Worm (Caenorhabditis elegans) whole organism, young adult: ENCODE measurements around the gene F21C10.13.

Source experiments
- B0019.2 ChIP-seq: fragments of 200-800 bp; sonication (Bioruptor generic); conservative IDR thresholded peaks from 2 replicates; pipeline ENCODE4 v1.3.6; 2022; ENCODE audit warnings: missing genetic modification reagents, missing genetic modification characterization, missing compliant biosample characterization
- C17E4.6 ChIP-seq: fragments of 200-800 bp; sonication (Bioruptor generic); IDR thresholded peaks from 2 replicates; pipeline ENCODE4 v1.3.6; 2022; ENCODE audit warnings: missing genetic modification reagents, missing genetic modification characterization, missing compliant biosample characterization
- D2030.7 ChIP-seq: fragments of 200-800 bp; sonication (Bioruptor generic); IDR thresholded peaks from 2 replicates; pipeline ENCODE4 v1.3.6; 2022; ENCODE audit warnings: missing genetic modification reagents, missing genetic modification characterization, missing compliant biosample characterization
- F23B12.7 ChIP-seq: sonication (generic microtip); optimal IDR thresholded peaks from 2 replicates; lab custom pipeline; 2017; ENCODE audit warnings: missing genetic modification characterization, mild to moderate bottlenecking, missing compliant biosample characterization, antibody characterized with exemption, moderate library complexity; ENCODE audit not compliant: insufficient read depth
- F57A8.1 ChIP-seq: fragments of 200-800 bp; sonication (Bioruptor generic); optimal IDR thresholded peaks from 2 replicates; lab custom pipeline; 2018; ENCODE audit warnings: mild to moderate bottlenecking, missing genetic modification characterization, moderate library complexity, missing compliant biosample characterization
- Y56A3A.18 ChIP-seq: fragments of 200-800 bp; sonication (Bioruptor generic); IDR thresholded peaks from 2 replicates; pipeline ENCODE4 v1.3.6; 2022; ENCODE audit warnings: missing genetic modification reagents, missing genetic modification characterization, missing compliant biosample characterization
- Y67H2A.10 ChIP-seq: fragments of 200-800 bp; sonication (Bioruptor generic); conservative IDR thresholded peaks from 2 replicates; pipeline ENCODE4 v1.3.6; 2022; ENCODE audit warnings: missing genetic modification reagents, missing genetic modification characterization, missing compliant biosample characterization
- attf-6 ChIP-seq: fragments of 200-800 bp; sonication (Bioruptor generic); IDR thresholded peaks from 2 replicates; pipeline ENCODE4 v1.3.6; 2022; ENCODE audit warnings: missing genetic modification reagents, missing genetic modification characterization, missing compliant biosample characterization
- bed-1 ChIP-seq: fragments of 200-800 bp; sonication (Bioruptor generic); IDR thresholded peaks from 2 replicates; pipeline ENCODE4 v1.3.6; 2022; ENCODE audit warnings: missing genetic modification reagents, missing genetic modification characterization, missing compliant biosample characterization
- ceh-58 ChIP-seq: fragments of 200-800 bp; sonication (Bioruptor generic); IDR thresholded peaks from 2 replicates; pipeline ENCODE4 v1.3.6; 2022; ENCODE audit warnings: missing genetic modification characterization, missing compliant biosample characterization
- ceh-79 ChIP-seq: sonication (generic microtip); optimal IDR thresholded peaks from 2 replicates; lab custom pipeline; 2017; ENCODE audit warnings: mild to moderate bottlenecking, missing genetic modification characterization, missing compliant biosample characterization
- chd-7 ChIP-seq: sonication (generic microtip); optimal IDR thresholded peaks from 2 replicates; lab custom pipeline; 2016; ENCODE audit warnings: mild to moderate bottlenecking, missing genetic modification characterization, moderate library complexity, missing compliant biosample characterization
- dpff-1 ChIP-seq: sonication (generic microtip); optimal IDR thresholded peaks from 2 replicates; lab custom pipeline; 2017; ENCODE audit warnings: mild to moderate bottlenecking, missing genetic modification characterization, missing compliant biosample characterization
- egl-44 ChIP-seq: fragments of 200-800 bp; sonication (Bioruptor generic); IDR thresholded peaks from 2 replicates; pipeline ENCODE4 v1.3.6; 2022; ENCODE audit warnings: missing genetic modification reagents, missing genetic modification characterization, missing compliant biosample characterization
- egrh-3 ChIP-seq: fragments of 200-800 bp; sonication (Bioruptor generic); IDR thresholded peaks from 2 replicates; pipeline ENCODE4 v1.3.6; 2022; ENCODE audit warnings: missing genetic modification reagents, missing genetic modification characterization, missing compliant biosample characterization
- ekl-4 ChIP-seq: fragments of 200-800 bp; sonication (Bioruptor generic); IDR thresholded peaks from 2 replicates; pipeline ENCODE4 v1.3.6; 2022; ENCODE audit warnings: missing genetic modification reagents, missing genetic modification characterization, missing compliant biosample characterization
- fkh-3 ChIP-seq: sonication (generic microtip); optimal IDR thresholded peaks from 2 replicates; lab custom pipeline; 2016; ENCODE audit warnings: mild to moderate bottlenecking, missing genetic modification characterization, missing compliant biosample characterization
- gei-17 ChIP-seq: fragments of 200-800 bp; sonication (Bioruptor generic); optimal IDR thresholded peaks from 2 replicates; lab custom pipeline; 2018; ENCODE audit warnings: mild to moderate bottlenecking, missing genetic modification characterization, missing compliant biosample characterization
- hrde-1 ChIP-seq: sonication (generic microtip); optimal IDR thresholded peaks from 2 replicates; lab custom pipeline; 2016; ENCODE audit warnings: missing genetic modification characterization, mild to moderate bottlenecking, missing compliant biosample characterization, moderate library complexity, missing genotype, missing genetic modification reagents, borderline replicate concordance
- lin-26 ChIP-seq: fragments of 200-800 bp; sonication (Bioruptor generic); IDR thresholded peaks from 2 replicates; pipeline ENCODE4 v1.3.6; 2022; ENCODE audit warnings: missing genetic modification reagents, missing genetic modification characterization, missing compliant biosample characterization
- lin-35 ChIP-seq, 3 experiments: fragments of 150-350 bp in 2 of 3; sonication (generic microtip) in 1 of 3; optimal IDR thresholded peaks; 2 replicates each; lab custom pipeline; 2014 to 2018; ENCODE audit warnings: missing biosample characterization in 3 of 3, missing genetic modification characterization in 3 of 3, missing genetic modification reagents in 3 of 3
- lin-54 ChIP-seq: fragments of 200-800 bp; sonication (Bioruptor generic); optimal IDR thresholded peaks from 2 replicates; lab custom pipeline; 2018; ENCODE audit warnings: mild to moderate bottlenecking, missing genetic modification characterization, missing compliant biosample characterization
- madf-3 ChIP-seq: fragments of 200-800 bp; sonication (Bioruptor generic); IDR thresholded peaks from 2 replicates; pipeline ENCODE4 v1.3.6; 2022; ENCODE audit warnings: missing genetic modification reagents, missing genetic modification characterization, missing compliant biosample characterization
- madf-6 ChIP-seq: fragments of 200-800 bp; sonication (Bioruptor generic); IDR thresholded peaks from 2 replicates; pipeline ENCODE4 v1.3.6; 2022; ENCODE audit warnings: missing genetic modification reagents, missing genetic modification characterization, missing compliant biosample characterization
- mes-4 ChIP-seq: sonication (generic microtip); optimal IDR thresholded peaks from 2 replicates; lab custom pipeline; 2016; ENCODE audit warnings: missing genotype, missing genetic modification characterization, missing compliant biosample characterization
- nhr-120 ChIP-seq: fragments of 200-800 bp; sonication (Bioruptor generic); IDR thresholded peaks from 2 replicates; pipeline ENCODE4 v1.3.6; 2022; ENCODE audit warnings: missing genetic modification characterization, missing compliant biosample characterization
- nhr-27 ChIP-seq: fragments of 200-800 bp; sonication (Bioruptor generic); optimal IDR thresholded peaks from 2 replicates; lab custom pipeline; 2018; ENCODE audit warnings: mild to moderate bottlenecking, missing genetic modification characterization, moderate library complexity, missing compliant biosample characterization
- nhr-80 ChIP-seq: sonication (generic microtip); optimal IDR thresholded peaks from 2 replicates; lab custom pipeline; 2016; ENCODE audit warnings: missing genetic modification characterization, missing compliant biosample characterization
- pha-4 ChIP-seq: fragments of 150-350 bp; sonication (generic microtip); optimal IDR thresholded peaks from 2 replicates; lab custom pipeline; 2014; ENCODE audit warnings: missing biosample characterization, missing genetic modification reagents, missing genetic modification characterization
- rcor-1 ChIP-seq: fragments of 200-800 bp; sonication (Bioruptor generic); IDR thresholded peaks from 2 replicates; pipeline ENCODE4 v1.3.6; 2022; ENCODE audit warnings: missing genetic modification reagents, missing genetic modification characterization, missing compliant biosample characterization
- rec-8 ChIP-seq, 2 experiments: sonication (generic microtip); optimal IDR thresholded peaks; 2 replicates each; lab custom pipeline; 2016; ENCODE audit warnings: mild to moderate bottlenecking in 2 of 2, missing genetic modification characterization in 2 of 2, missing genetic modification reagents in 2 of 2, missing genotype in 2 of 2, missing biosample characterization in 1 of 2, missing compliant biosample characterization in 1 of 2, moderate library complexity in 1 of 2
- rpc-1 ChIP-seq, 2 experiments: fragments of 150-350 bp in 1 of 2; sonication (generic microtip) in 1 of 2; optimal IDR thresholded peaks; 2 replicates each; lab custom pipeline; 2014 to 2018; ENCODE audit warnings: missing biosample characterization in 1 of 2, missing genetic modification characterization in 1 of 2, missing genetic modification reagents in 1 of 2, missing genotype in 1 of 2
- sdz-38 ChIP-seq: sonication (generic microtip); optimal IDR thresholded peaks from 2 replicates; lab custom pipeline; 2016; ENCODE audit warnings: missing genotype, missing genetic modification characterization, missing compliant biosample characterization
- snpc-1.3 ChIP-seq: sonication (generic microtip); optimal IDR thresholded peaks from 2 replicates; lab custom pipeline; 2017; ENCODE audit warnings: missing genetic modification characterization, mild to moderate bottlenecking, missing compliant biosample characterization, antibody characterized with exemption, moderate library complexity, missing genotype, missing genetic modification reagents; ENCODE audit not compliant: insufficient read depth
- tlf-1 ChIP-seq: fragments of 200-800 bp; sonication (Bioruptor generic); optimal IDR thresholded peaks from 2 replicates; lab custom pipeline; 2018; ENCODE audit warnings: mild to moderate bottlenecking, missing genetic modification characterization, missing compliant biosample characterization
- unc-130 ChIP-seq: sonication (generic microtip); optimal IDR thresholded peaks from 2 replicates; lab custom pipeline; 2016; ENCODE audit warnings: missing genetic modification reagents, missing genetic modification characterization, missing compliant biosample characterization
- zfh-2 ChIP-seq: fragments of 200-800 bp; sonication (Bioruptor generic); conservative IDR thresholded peaks from 2 replicates; pipeline ENCODE4 v1.3.6; 2022; ENCODE audit warnings: missing genetic modification reagents, missing genetic modification characterization, missing compliant biosample characterization
- ztf-25 ChIP-seq: fragments of 200-800 bp; sonication (Bioruptor generic); IDR thresholded peaks from 2 replicates; pipeline ENCODE4 v1.3.6; 2022; ENCODE audit warnings: missing genetic modification reagents, missing genetic modification characterization, missing compliant biosample characterization
- ztf-3 ChIP-seq: fragments of 200-800 bp; sonication (Bioruptor generic); optimal IDR thresholded peaks from 2 replicates; lab custom pipeline; 2018; ENCODE audit warnings: mild to moderate bottlenecking, missing genetic modification characterization, missing compliant biosample characterization

The F21C10.13 gene

ce11 chrV:9109281-9109680 lies 12.8 kb upstream of the F21C10.13 start, which contains the start of gene pqn-31:
Gene pqn-31, plus strand, starts transcription at chrV:9109581.
- no peak for TF ChIP-seq mes-4 (tag; lab: Kevin White, UChicago)
- no peak for TF ChIP-seq sdz-38
- TF ChIP-seq snpc-1.3 (tag; lab: Kevin White, UChicago): no peak
- TF ChIP-seq nhr-27: no peak
- no peak for TF ChIP-seq nhr-120 (GFP tag; lab: Robert Waterston, UW)
- TF ChIP-seq Y67H2A.10 (GFP tag; lab: Robert Waterston, UW): no peak
- no peak for TF ChIP-seq tlf-1
- TF ChIP-seq unc-130 (GFP tag; lab: Kevin White, UChicago): no peak
- TF ChIP-seq ceh-58 (GFP tag; lab: Robert Waterston, UW): no peak
- no peak for TF ChIP-seq pha-4
- TF ChIP-seq egrh-3 (GFP tag; lab: Robert Waterston, UW): no peak
- no peak for TF ChIP-seq ztf-3 (GFP tag; lab: Kevin White, UChicago)
- no peak for TF ChIP-seq zfh-2 (GFP tag; lab: Robert Waterston, UW)
- TF ChIP-seq attf-6 (GFP tag; lab: Robert Waterston, UW): no peak
- no peak for TF ChIP-seq D2030.7 (GFP tag; lab: Robert Waterston, UW)
- TF ChIP-seq Y56A3A.18 (GFP tag; lab: Robert Waterston, UW): no peak
- TF ChIP-seq gei-17 (GFP tag; lab: Kevin White, UChicago): no peak
- TF ChIP-seq fkh-3 (tag; lab: Kevin White, UChicago): no peak
- no peak for TF ChIP-seq lin-26 (GFP tag; lab: Robert Waterston, UW)
- TF ChIP-seq nhr-80 (tag; lab: Kevin White, UChicago): no peak

- TF ChIP-seq B0019.2 (no peak), Y67H2A.10 (GFP tag; lab: Robert Waterston, UW) (no peak), chd-7 (tag; lab: Kevin White, UChicago) (no peak), madf-3 (no peak), mes-4 (tag; lab: Kevin White, UChicago) (no peak), lin-54 (GFP tag; lab: Kevin White, UChicago) (no peak), rcor-1 (GFP tag; lab: Robert Waterston, UW) (no peak), F23B12.7 (tag; lab: Kevin White, UChicago) (no peak), dpff-1 (tag; lab: Kevin White, UChicago) (no peak)
Measured at ce11 chrV:9111957-9112356, 10.1 kb upstream of the F21C10.13 start.

ce11 chrV:9112467-9112866 lies 9.6 kb upstream of the F21C10.13 start, which contains the start of gene F21C10.7:
Gene F21C10.7, plus strand, starts transcription at chrV:9112767.
- TF ChIP-seq B0019.2 (no peak), rpc-1 (optimal IDR thresholded peaks at IDR 0.05; lab: Kevin White, UChicago) (no peak), rpc-1 (tag; optimal IDR thresholded peaks at IDR 0.05; lab: Kevin White, UChicago) (no peak), nhr-80 (tag; lab: Kevin White, UChicago) (no peak), madf-6 (no peak), ceh-79 (tag; lab: Kevin White, UChicago) (no peak), sdz-38 (no peak), F57A8.1 (GFP tag; lab: Kevin White, UChicago) (no peak), hrde-1 (tag; lab: Kevin White, UChicago) (no peak), nhr-120 (GFP tag; lab: Robert Waterston, UW) (no peak), lin-35 (GFP tag; optimal IDR thresholded peaks at IDR 0.05; lab: Kevin White, UChicago) (no peak), egl-44 (GFP tag; lab: Robert Waterston, UW) (no peak), C17E4.6 (GFP tag; lab: Robert Waterston, UW) (no peak), bed-1 (GFP tag; lab: Robert Waterston, UW) (no peak), rec-8 (tag; optimal IDR thresholded peaks at IDR 0.05; lab: Kevin White, UChicago) (no peak), ekl-4 (GFP tag; lab: Robert Waterston, UW) (no peak), ztf-25 (GFP tag; lab: Robert Waterston, UW) (no peak)
